Fruit fly (Drosophila melanogaster): ENCODE data around the gene Cpr66D.

DNA sequence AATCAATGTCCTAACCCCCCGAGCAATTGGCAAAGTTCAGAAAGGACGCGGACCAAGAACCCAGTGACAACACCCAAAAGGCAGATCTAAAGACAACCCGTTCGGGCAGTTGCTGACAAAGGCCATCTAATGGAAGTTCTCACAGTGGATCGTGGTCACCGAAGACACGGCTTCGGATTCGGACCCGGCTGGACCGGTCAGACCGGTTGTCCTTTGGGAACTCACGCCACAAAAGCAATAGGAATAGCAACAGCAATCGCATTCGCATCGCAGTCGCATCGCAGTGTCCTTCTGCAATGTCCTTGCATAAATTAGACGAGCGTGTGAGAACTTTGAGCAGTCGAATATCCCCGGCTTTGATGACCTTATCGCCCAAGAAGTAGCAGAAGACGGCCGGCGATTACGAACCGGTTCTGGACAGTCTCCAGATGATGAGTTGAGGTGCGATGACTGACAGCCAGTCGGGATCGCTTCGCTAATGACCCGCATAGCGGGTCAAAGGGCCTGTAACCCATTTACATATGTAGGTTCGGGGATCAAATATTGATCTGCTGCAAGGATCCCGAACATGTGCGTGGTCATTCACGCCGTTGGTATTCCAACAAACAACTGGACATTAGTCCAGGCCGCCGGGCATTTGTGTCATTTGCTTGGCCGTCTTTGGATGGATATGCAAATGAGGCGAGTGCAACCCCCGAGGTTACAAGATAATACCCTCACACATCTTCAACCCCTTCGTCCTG, 3.7 kb downstream of the Cpr66D start:
- TF ChIP-seq bab1 (GFP tag; optimal IDR thresholded peaks at IDR 0.05) (no peak), Mnt (GFP tag; optimal IDR thresholded peaks at IDR 0.05) (no peak), tj (GFP tag; optimal IDR thresholded peaks at IDR 0.05) (no peak), Clk (GFP tag; optimal IDR thresholded peaks at IDR 0.05) (no peak)

Measured in whole organism, adult.